Fruit fly (Drosophila melanogaster): ENCODE measurements around the gene IFT52.

The IFT52 gene

DNA sequence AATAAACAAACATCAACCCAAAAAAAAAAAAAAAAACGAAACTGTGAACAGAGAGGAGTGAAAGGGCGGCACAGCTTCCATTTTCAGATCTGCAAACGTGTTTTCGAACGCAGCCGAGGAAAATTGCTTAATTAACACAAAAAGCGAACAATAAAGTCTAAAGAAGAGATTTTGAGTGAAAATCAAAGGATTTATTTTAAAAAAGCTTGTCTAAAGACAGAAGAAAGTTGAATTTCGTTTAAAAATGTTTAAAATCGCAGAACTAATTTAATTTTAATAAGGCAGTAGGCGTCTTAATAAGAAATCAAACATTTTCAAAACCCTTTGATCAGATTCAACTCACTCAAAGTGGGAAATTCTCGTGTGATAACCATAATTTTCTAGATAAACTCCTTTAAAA lies 1.8 kb upstream of the IFT52 start, which contains the start of gene COX5BL:
Gene COX5BL (plus strand): TSS at position 301 of the 400 bp plus-strand sequence.
- no peak for TF ChIP-seq Dfd (GFP tag; optimal IDR thresholded peaks at IDR 0.05)

DNA sequence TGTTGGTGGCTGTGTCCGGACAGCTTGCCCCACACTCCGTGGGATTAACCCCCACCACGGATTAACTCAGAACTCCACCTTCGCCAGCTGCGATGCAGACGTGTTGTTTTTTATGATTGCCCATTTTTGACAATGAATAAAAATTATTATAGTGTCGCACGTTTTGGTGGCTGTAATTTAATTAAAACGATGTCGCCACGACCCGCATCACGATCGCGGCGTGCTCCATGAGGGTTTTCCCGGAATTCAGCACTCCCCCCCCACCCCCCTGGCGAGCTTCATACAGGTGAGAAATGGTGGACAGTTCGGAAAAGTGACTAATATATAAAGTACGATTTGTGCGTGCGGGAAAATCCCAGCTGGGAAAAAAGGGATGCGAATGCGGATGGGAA lies 3.5 kb downstream of the IFT52 start:
- no peak for TF ChIP-seq dl (GFP tag; optimal IDR thresholded peaks at IDR 0.05; ENCODE audit: insufficient read depth in 1 of 2, partially characterized antibody in 2 of 2)
- TF ChIP-seq Dfd (GFP tag; optimal IDR thresholded peaks at IDR 0.05) = peak; percentile 82
- TF ChIP-seq ey (GFP tag; optimal IDR thresholded peaks at IDR 0.05) = no peak
- no peak for TF ChIP-seq br (GFP tag; optimal IDR thresholded peaks at IDR 0.05)
- TF ChIP-seq fru (GFP tag; optimal IDR thresholded peaks at IDR 0.05) = no peak

dm6 chr2L:6553041-6553796 lies 4.1 kb downstream of the IFT52 start:
- TF ChIP-seq lola (GFP tag; optimal IDR thresholded peaks at IDR 0.05) (no peak), N (GFP tag; optimal IDR thresholded peaks at IDR 0.05) (no peak)

DNA sequence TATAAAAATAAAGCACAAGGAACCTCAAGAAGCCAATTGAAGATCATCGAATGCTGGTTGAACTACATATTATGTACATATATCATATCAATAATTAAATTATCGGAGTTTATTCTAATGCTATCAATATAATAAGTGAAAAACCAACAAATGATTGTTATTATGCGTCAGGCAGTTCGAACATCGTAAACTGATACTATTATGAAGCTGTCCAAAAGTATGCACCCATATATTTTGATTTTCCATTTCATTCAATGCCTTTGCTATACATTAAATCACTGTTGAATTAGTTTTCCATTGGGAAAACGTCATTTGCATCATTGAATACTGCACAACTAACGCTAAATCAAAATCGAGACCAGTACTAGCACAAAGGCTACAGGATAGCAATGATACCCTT lies 5.0 kb downstream of the IFT52 start:
- no peak for TF ChIP-seq N (GFP tag; optimal IDR thresholded peaks at IDR 0.05)
- no peak for TF ChIP-seq tai (GFP tag; optimal IDR thresholded peaks at IDR 0.05)

dm6 chr2L:6551452-6551851 lies 5.8 kb downstream of the IFT52 start:
- TF ChIP-seq rgr (GFP tag; optimal IDR thresholded peaks at IDR 0.05) = peak; percentile 36
- peak; percentile 45 for TF ChIP-seq fru (GFP tag; optimal IDR thresholded peaks at IDR 0.05)
- no peak for TF ChIP-seq CG32264 (GFP tag; optimal IDR thresholded peaks at IDR 0.05)
- TF ChIP-seq dmrt93B (GFP tag; optimal IDR thresholded peaks at IDR 0.05) = peak; percentile 21
- peak; percentile 59 for TF ChIP-seq HLH106 (tag; optimal IDR thresholded peaks at IDR 0.05)
- TF ChIP-seq CrebA (GFP tag; optimal IDR thresholded peaks at IDR 0.05; ENCODE audit: borderline replicate concordance) = no peak
- TF ChIP-seq Sp1 (GFP tag; optimal IDR thresholded peaks at IDR 0.05) = no peak
- TF ChIP-seq sage (GFP tag; optimal IDR thresholded peaks at IDR 0.05) = peak; percentile 1
- no peak for TF ChIP-seq usp (GFP tag; optimal IDR thresholded peaks at IDR 0.05)
- TF ChIP-seq OdsH (GFP tag; optimal IDR thresholded peaks at IDR 0.05) = peak; percentile 27
- no peak for TF ChIP-seq sv (GFP tag; optimal IDR thresholded peaks at IDR 0.05)
- TF ChIP-seq h (GFP tag; optimal IDR thresholded peaks at IDR 0.05) = peak; percentile 52
- no peak for TF ChIP-seq Hnf4 (GFP tag; optimal IDR thresholded peaks at IDR 0.05)
- no peak for TF ChIP-seq ey (GFP tag; optimal IDR thresholded peaks at IDR 0.05)

DNA sequence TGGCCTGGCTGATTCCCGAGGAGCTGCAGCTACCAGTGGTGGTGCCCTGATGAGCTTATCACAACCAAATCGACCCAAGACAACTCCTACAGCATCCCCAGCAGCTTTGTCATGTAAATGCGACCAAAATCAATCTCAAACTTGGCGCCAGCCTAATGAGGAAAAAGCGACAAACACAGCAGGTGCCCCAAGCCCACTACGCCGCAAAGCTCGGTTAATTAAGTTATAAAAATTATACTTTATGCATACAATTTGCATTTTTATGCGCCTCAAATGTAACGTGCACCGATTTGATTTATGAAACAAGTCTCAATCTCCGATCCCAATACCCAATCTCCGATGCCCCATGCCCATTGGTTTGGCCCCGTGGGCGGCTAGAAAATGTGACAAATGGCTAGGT lies 6.5 kb downstream of the IFT52 start:
- TF ChIP-seq lola (GFP tag; optimal IDR thresholded peaks at IDR 0.05) = no peak
- TF ChIP-seq fru (GFP tag; optimal IDR thresholded peaks at IDR 0.05) = no peak
- TF ChIP-seq ey (GFP tag; optimal IDR thresholded peaks at IDR 0.05) = no peak
- TF ChIP-seq dmrt93B (GFP tag; optimal IDR thresholded peaks at IDR 0.05) = no peak
- no peak for TF ChIP-seq CrebA (GFP tag; optimal IDR thresholded peaks at IDR 0.05; ENCODE audit: borderline replicate concordance)
- no peak for TF ChIP-seq Sp1 (GFP tag; optimal IDR thresholded peaks at IDR 0.05)
- no peak for TF ChIP-seq CG9705 (GFP tag; optimal IDR thresholded peaks at IDR 0.05)
- TF ChIP-seq N (GFP tag; optimal IDR thresholded peaks at IDR 0.05) = no peak
- no peak for TF ChIP-seq Mio (GFP tag; optimal IDR thresholded peaks at IDR 0.05)
- TF ChIP-seq Abd-B (GFP tag; optimal IDR thresholded peaks at IDR 0.05) = no peak
- no peak for TF ChIP-seq woc (GFP tag; optimal IDR thresholded peaks at IDR 0.05)
- no peak for TF ChIP-seq Hr83 (GFP tag; optimal IDR thresholded peaks at IDR 0.05; ENCODE audit: poor library complexity, severe bottlenecking)
- TF ChIP-seq GATAd (GFP tag; optimal IDR thresholded peaks at IDR 0.05) = no peak
- TF ChIP-seq Myc (optimal IDR thresholded peaks at IDR 0.05) = no peak
- TF ChIP-seq tai (GFP tag; optimal IDR thresholded peaks at IDR 0.05) = no peak
- no peak for TF ChIP-seq Vsx2 (GFP tag; optimal IDR thresholded peaks at IDR 0.05; ENCODE audit: partially characterized antibody)
- TF ChIP-seq Hnf4 (GFP tag; optimal IDR thresholded peaks at IDR 0.05) = no peak
- no peak for TF ChIP-seq Hr78 (GFP tag; optimal IDR thresholded peaks at IDR 0.05)
- no peak for TF ChIP-seq pan (optimal IDR thresholded peaks at IDR 0.05)
- no peak for TF ChIP-seq HLH106 (tag; optimal IDR thresholded peaks at IDR 0.05)
